Worm (Caenorhabditis elegans): ENCODE data around the gene F23H12.5.

DNA sequence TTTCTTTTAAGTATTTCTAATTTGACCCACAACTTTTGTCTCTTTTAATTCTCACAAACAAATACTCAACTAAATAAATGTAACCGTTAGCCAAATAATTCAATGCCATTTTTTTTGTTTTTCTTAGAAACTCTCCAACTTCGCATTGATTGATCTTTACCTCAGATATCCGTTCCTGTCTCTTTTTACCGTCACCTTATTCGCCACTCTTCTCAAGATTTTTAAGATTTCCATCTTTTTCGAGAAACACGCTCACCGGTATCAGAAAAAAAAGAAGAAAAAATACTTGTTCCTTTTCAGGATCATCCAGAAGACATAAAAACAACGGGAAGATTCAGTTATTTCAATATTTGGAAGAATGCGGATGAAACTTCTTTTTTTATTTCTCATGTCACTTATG is at the start of gene F23H12.5:
- no peak for TF ChIP-seq C38D4.7 (GFP tag; optimal IDR thresholded peaks at IDR 0.05)
- TF ChIP-seq nfya-1 (tag; optimal IDR thresholded peaks at IDR 0.05): no peak
- no peak for TF ChIP-seq che-1 (tag; optimal IDR thresholded peaks at IDR 0.05)
- TF ChIP-seq lin-11 (tag; optimal IDR thresholded peaks at IDR 0.05): no peak
